Fruit fly (Drosophila melanogaster): ENCODE measurements around the gene Acp24A4.

DNA sequence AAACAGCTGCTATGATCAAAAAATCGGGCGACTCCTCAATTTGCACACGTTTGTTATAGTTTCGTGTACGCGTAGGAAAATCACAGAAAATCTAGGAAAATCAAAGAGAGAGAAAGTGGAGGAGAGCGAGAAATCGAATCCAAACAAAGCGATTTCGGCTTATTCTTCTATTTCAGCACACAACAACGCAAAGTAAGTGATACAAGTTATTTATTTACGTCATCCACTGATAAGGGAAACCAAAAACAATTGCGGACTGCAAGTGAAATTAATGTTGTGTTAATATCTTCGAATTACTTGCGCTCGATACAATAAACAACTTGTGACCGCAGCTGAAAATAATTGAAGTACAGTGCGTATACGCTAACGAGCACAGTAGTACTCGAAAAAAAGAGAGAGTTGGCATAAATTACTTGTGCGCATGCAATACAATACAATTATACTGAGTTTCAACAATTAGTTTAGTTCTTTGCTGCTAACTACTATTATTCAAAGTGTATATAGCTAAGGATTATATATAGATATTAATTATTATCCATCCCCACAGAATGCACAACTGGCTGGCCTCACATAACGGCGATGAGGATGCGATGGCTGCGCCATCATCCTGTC is 19.9 kb upstream of the Acp24A4 start:
- TF ChIP-seq Ets98B (GFP tag; IDR thresholded peaks at IDR 0.05) (no peak; the same call in 1 of the 2 replicates), CG13204 (GFP tag; optimal IDR thresholded peaks at IDR 0.05) (no peak), CG12605 (GFP tag; IDR thresholded peaks at IDR 0.05) (no peak), gl (tag; optimal IDR thresholded peaks at IDR 0.05) (no peak), D1 (tag; optimal IDR thresholded peaks at IDR 0.05) (no peak)

Data from whole organism, pupa.